Fruit fly (Drosophila melanogaster) ovary, adult (tissue): Measurements from ENCODE around the gene Cpr66D.

Experiments
- CG17801 ChIP-seq: fragments of 200-800 bp; optimal IDR thresholded peaks from 2 replicates; lab custom pipeline; 2019; ENCODE audit warnings: missing biosample characterization, mild to moderate bottlenecking, missing genetic modification characterization, moderate library complexity; ENCODE audit not compliant: partially characterized antibody

Gene Cpr66D

DNA sequence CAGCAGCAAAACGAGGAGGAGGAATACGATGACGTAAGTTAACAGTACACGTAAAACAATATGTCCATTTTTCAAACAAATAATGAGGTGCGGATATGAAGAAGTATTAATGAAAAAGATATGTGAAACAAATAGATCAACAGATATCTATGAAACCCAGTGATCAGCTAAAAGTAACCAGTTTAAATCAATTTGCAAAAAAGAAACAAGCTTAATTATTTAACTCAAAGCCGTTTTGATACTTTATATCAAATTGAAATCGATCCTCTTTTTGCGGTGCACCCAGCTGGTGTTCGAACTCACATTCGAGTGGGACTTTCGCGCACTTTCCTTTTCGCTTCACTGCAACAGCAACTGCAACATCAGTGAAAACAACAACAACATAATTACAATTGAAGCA lies 810 bp downstream of the Cpr66D start:
- no peak for TF ChIP-seq CG17801 (GFP tag; lab: Kevin White, UChicago)

DNA sequence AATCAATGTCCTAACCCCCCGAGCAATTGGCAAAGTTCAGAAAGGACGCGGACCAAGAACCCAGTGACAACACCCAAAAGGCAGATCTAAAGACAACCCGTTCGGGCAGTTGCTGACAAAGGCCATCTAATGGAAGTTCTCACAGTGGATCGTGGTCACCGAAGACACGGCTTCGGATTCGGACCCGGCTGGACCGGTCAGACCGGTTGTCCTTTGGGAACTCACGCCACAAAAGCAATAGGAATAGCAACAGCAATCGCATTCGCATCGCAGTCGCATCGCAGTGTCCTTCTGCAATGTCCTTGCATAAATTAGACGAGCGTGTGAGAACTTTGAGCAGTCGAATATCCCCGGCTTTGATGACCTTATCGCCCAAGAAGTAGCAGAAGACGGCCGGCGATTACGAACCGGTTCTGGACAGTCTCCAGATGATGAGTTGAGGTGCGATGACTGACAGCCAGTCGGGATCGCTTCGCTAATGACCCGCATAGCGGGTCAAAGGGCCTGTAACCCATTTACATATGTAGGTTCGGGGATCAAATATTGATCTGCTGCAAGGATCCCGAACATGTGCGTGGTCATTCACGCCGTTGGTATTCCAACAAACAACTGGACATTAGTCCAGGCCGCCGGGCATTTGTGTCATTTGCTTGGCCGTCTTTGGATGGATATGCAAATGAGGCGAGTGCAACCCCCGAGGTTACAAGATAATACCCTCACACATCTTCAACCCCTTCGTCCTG lies 3.7 kb downstream of the Cpr66D start:
- no peak for TF ChIP-seq CG17801 (GFP tag; lab: Kevin White, UChicago)

dm6 chr3L:8646821-8647220 lies 6.6 kb downstream of the Cpr66D start, which contains the start of the genes CG13305 and Pex7:
TSS of gene CG13305 (minus strand) at chr3L:8646822.
TSS of gene Pex7 (plus strand) at chr3L:8647145.
- no peak for TF ChIP-seq CG17801 (GFP tag; lab: Kevin White, UChicago)

DNA sequence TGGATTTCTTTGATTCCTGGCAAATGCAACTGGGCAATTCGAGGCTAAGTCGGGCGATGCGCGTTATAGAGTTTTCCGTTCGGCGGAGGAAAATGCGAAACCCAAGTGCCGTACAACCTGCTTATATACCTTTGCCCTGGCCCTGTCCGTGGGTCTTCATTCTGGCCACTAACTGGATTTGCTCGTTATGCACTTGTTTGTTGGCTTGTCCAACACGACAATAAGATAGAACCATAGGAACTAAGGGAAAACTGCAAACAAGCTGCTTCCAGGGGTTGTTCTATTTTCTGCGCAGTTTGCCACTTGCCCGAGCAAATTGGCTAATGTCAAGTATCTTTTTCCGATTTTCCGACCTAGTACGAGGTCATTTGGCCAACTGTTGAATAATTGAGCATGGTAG lies 8.6 kb downstream of the Cpr66D start, which contains the start of gene Arr2:
TSS of gene Arr2 (minus strand) at position 101 of the 400 bp plus-strand sequence.
- no peak for TF ChIP-seq CG17801 (GFP tag; lab: Kevin White, UChicago)

dm6 chr3L:8651876-8652571 lies 11.8 kb downstream of the Cpr66D start:
- no peak for TF ChIP-seq CG17801 (GFP tag; lab: Kevin White, UChicago)

- TF ChIP-seq CG17801 (GFP tag; lab: Kevin White, UChicago), result no peak
Observed at dm6 chr3L:8652572-8652977, 12.3 kb downstream of the Cpr66D start.

DNA sequence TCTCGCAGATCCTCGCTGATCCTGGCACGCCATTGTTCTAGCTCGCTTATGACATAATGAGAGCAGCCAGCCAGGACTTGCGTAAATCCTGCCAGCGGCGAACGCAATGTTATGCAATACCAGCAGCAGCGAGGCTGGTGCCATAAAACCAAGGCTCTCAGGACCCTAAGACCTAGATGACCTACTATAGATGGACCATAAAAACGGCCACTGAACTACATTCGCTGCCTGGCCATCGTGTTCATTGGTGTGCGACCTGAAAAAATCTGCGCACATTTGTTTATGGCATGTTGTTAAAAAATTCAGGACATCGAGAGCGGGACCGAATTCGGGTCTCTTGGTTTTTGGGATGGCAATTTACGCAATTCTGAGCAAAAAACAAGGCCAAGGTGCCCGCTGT lies 13.3 kb downstream of the Cpr66D start:
- TF ChIP-seq CG17801 (GFP tag; lab: Kevin White, UChicago), result no peak

DNA sequence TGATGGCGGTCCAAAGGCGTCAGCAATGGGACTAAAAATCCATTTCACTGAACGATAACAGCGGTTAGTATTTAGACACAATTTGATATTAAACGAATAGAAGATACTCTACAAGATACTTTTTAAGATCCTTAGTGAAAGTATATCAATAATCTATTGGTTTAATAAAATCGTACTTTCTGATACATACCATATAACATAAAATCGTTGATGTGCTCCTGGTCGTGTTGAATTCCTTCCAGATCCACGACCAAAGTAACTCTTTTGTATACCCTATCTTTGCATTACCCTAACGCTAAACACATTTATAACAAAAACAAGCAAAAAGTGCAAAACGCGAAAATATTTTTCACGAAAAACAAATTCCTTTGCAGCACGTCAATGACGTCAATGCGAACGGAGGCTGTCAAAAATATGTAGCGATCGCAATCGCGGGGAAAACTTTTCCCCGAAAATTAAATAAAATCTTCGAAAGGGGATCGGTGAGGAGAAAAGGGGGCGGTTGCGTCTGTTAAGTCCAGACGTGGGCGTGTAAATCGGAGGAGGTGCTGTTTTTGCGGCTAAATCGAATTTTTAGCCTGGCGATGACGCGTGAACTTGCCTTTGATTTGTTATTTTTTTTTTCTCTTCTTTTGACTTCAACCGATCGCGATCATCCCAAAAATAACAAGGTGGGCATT lies 15.1 kb downstream of the Cpr66D start:
- no peak for TF ChIP-seq CG17801 (GFP tag; lab: Kevin White, UChicago)

dm6 chr3L:8656725-8657428 lies 16.6 kb downstream of the Cpr66D start:
- TF ChIP-seq CG17801 (GFP tag; lab: Kevin White, UChicago), result no peak

DNA sequence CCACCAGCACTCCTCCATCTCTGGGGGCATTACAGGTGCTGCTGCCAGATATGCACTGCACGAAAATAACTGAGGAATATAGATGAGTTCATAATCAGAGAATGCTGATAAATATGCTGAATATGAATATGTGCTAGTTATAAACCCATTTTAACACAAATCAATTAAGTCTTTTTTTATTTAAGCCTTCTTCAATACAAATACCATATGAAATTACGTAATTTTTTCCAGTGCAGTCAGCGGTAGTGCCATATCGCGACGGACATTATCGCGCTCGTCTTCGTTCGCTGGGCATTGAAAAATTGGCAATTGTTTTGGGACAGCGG lies 17.2 kb downstream of the Cpr66D start:
- TF ChIP-seq CG17801 (GFP tag; lab: Kevin White, UChicago), result no peak

DNA sequence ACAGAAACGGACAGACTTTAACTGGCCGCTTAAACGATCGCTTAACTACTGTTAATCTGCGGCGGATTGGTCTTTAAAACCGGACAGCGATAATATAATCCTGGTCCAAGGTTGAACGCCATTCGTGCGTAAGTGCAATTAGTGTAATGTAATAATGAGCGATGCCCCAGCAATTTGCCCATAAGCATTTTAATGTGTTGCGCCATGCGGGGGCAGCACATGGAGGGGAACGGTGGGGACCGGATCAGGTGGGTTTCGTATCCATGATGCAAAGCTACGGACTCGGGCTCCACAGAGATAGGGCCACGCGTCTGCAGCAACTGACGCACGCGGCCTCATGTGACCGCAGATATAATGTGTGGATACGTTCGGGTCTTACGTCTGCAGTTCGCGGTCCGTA lies 17.5 kb downstream of the Cpr66D start:
- no peak for TF ChIP-seq CG17801 (GFP tag; lab: Kevin White, UChicago)

dm6 chr3L:8659601-8660000 lies 19.4 kb downstream of the Cpr66D start:
- no peak for TF ChIP-seq CG17801 (GFP tag; lab: Kevin White, UChicago)

dm6 chr3L:8660800-8661199 lies 20.6 kb downstream of the Cpr66D start:
- TF ChIP-seq CG17801 (GFP tag; lab: Kevin White, UChicago), result no peak

DNA sequence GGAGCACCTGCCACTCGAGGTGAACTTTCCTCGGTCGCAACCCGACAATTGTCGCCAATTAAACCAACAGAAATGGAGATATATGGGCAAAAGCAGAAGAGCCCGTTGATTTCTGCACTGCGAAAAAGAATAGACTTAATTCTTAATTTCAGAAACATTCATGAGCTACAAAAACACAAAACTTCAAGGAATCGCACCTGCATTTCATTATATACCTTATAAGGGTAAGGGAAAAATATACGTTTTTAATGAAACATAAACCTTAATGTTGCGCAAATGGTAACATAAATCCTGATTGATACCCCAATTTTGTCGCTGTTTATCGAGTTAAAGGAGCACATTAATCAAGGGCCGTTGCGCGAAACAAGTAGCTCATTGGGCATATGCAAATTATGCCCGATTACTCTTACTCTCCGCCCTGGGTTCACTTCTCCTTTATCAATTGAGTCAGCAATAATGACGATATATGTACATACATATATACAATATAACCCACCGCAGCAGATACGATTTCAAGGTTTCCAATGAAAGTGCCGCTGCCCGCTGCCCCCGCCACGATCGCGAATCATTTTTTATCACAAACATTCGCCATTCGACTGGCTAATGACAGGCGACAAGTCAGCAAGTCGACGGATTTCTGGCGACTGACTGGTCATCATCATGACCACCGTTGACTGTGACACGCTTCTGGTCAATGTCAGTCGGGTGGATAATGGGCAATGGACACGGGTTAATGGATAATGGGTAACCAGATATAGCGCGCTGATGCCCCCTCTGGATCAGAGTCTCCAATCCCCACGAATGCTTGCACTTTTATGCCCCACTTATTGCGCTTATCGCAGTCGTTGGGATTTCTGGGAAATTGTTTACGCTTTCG lies 21.8 kb downstream of the Cpr66D start:
- TF ChIP-seq CG17801 (GFP tag; lab: Kevin White, UChicago), result no peak
